Fruit fly (Drosophila melanogaster) whole organism, embryonic: ENCODE measurements around the gene CG2182.

Experiments used
- Blimp-1 ChIP-seq: fragments of 200-800 bp; sonication (Bioruptor generic); optimal IDR thresholded peaks from 3 replicates; lab custom pipeline; 2018; ENCODE audit warnings: missing biosample characterization, missing genetic modification characterization, mild to moderate bottlenecking, moderate library complexity, missing genetic modification reagents
- CG10462 ChIP-seq: fragments of 200-800 bp; sonication (Bioruptor generic); optimal IDR thresholded peaks from 2 replicates; lab custom pipeline; 2016; ENCODE audit warnings: missing biosample characterization, missing genetic modification characterization
- CG11696 ChIP-seq: fragments of 200-800 bp; sonication (Bioruptor generic); IDR thresholded peaks from 2 replicates; pipeline ENCODE4 v1.3.6; 2022; ENCODE audit warnings: missing biosample characterization, missing genetic modification characterization
- CG14860 ChIP-seq: fragments of 200-800 bp; sonication (Bioruptor generic); IDR thresholded peaks from 3 replicates; pipeline ENCODE4 v1.3.6; 2022; ENCODE audit warnings: missing biosample characterization, missing genetic modification characterization; ENCODE audit not compliant: partially characterized antibody
- Chrac-16 ChIP-seq: fragments of 200-800 bp; sonication (Bioruptor generic); optimal IDR thresholded peaks from 3 replicates; lab custom pipeline; 2016; ENCODE audit warnings: missing biosample characterization, missing genetic modification characterization
- Gsc ChIP-seq: fragments of 200-800 bp; sonication (Bioruptor generic); IDR thresholded peaks from 2 replicates; pipeline ENCODE4 v1.3.6; 2022; ENCODE audit warnings: missing biosample characterization, missing genetic modification characterization
- Lim3 ChIP-seq: fragments of 200-800 bp; sonication (Bioruptor generic); IDR thresholded peaks from 2 replicates; pipeline ENCODE4 v1.3.6; 2022; ENCODE audit warnings: missing biosample characterization, missing genetic modification characterization
- Meics ChIP-seq: fragments of 200-800 bp; sonication (Bioruptor generic); optimal IDR thresholded peaks from 2 replicates; lab custom pipeline; 2017; ENCODE audit warnings: missing biosample characterization, mild to moderate bottlenecking, missing genetic modification characterization
- Opbp ChIP-seq: fragments of 200-800 bp; sonication (Bioruptor generic); IDR thresholded peaks from 3 replicates; pipeline ENCODE4 v1.3.6; 2022; ENCODE audit warnings: missing biosample characterization, missing genetic modification characterization; ENCODE audit not compliant: partially characterized antibody
- TFAM ChIP-seq: fragments of 200-800 bp; sonication (Bioruptor generic); optimal IDR thresholded peaks from 2 replicates; lab custom pipeline; 2017; ENCODE audit warnings: missing biosample characterization, missing genetic modification characterization, inconsistent platforms
- amos ChIP-seq: fragments of 200-800 bp; sonication (Bioruptor generic); IDR thresholded peaks from 2 replicates; pipeline ENCODE4 v1.3.6; 2022; ENCODE audit warnings: missing biosample characterization, missing genetic modification characterization; ENCODE audit not compliant: partially characterized antibody
- exex ChIP-seq: fragments of 200-800 bp; sonication (Bioruptor generic); optimal IDR thresholded peaks from 4 replicates; lab custom pipeline; 2018; ENCODE audit warnings: missing biosample characterization, mild to moderate bottlenecking, missing genetic modification characterization, moderate library complexity
- gce ChIP-seq: fragments of 200-800 bp; sonication (Bioruptor generic); IDR thresholded peaks from 3 replicates; pipeline ENCODE4 v1.3.6; 2022; ENCODE audit warnings: missing biosample characterization, missing genetic modification characterization
- twi ChIP-seq: fragments of 200-800 bp; optimal IDR thresholded peaks from 2 replicates; lab custom pipeline; 2019; ENCODE audit warnings: missing biosample characterization, mild to moderate bottlenecking, missing genetic modification characterization, moderate library complexity

dm6 chr3R:5670660-5671264 lies 11.1 kb upstream of the CG2182 start:
- no peak for TF ChIP-seq Blimp-1 (GFP tag; lab: Kevin White, UChicago)
- no peak for TF ChIP-seq Opbp
- TF ChIP-seq twi (tag; lab: Kevin White, UChicago), result no peak
- no peak for TF ChIP-seq TFAM (GFP tag; lab: Kevin White, UChicago)
- no peak for TF ChIP-seq gce (GFP tag; lab: Robert Waterston, UW)
- TF ChIP-seq CG11696 (GFP tag; lab: Robert Waterston, UW), result no peak
- no peak for TF ChIP-seq Meics (GFP tag; lab: Kevin White, UChicago)
- no peak for TF ChIP-seq exex (tag; lab: Kevin White, UChicago)
- TF ChIP-seq Chrac-16 (GFP tag; lab: Kevin White, UChicago), result no peak
- no peak for TF ChIP-seq CG10462 (GFP tag; lab: Kevin White, UChicago)
- no peak for TF ChIP-seq CG14860 (GFP tag; lab: Robert Waterston, UW)
- TF ChIP-seq amos, result no peak
- no peak for TF ChIP-seq Gsc (GFP tag; lab: Robert Waterston, UW)
- TF ChIP-seq Lim3 (GFP tag; lab: Robert Waterston, UW), result no peak
